Worm (Caenorhabditis elegans) whole organism, dauer: Measurements from ENCODE around the gene ran-3.

Experiments
- unc-62 ChIP-seq: sonication (generic microtip); optimal IDR thresholded peaks from 2 replicates; lab custom pipeline; 2017; ENCODE audit warnings: missing biosample characterization, missing genetic modification reagents, missing genetic modification characterization

ran-3 gene

DNA sequence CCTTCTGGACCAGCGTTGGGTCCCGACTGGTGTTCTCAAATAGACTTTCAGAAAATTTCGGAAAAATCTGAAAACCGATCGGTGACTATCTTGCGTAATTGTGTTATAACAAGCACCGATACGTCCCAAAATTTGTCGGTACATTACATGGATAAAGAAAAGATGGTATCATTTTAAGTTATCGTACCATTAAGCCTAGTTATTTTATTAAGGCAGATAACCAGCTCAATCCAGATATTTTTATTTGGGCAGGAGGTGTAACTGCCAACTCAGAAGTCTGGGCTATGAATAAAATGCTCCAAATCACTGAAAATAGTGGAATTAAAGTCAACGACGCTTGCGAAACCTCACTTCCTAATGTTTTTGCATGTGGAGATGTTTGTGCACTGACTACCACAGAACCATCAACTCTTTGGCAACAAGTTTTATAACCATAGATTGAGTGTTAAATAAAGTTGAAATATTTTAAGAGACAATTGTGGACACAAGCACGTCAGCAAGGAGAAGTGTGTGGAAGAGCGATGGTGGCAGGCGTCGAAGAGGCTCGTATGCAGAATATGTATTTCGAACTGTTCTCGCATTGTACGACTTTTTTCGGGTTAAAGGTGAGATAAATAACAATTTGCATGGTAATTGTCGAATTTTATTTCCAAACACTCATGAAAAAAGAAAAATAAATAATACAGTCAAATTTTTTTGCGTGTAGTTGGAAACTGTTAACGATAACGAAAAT is 1.5 kb upstream of the ran-3 start:
- no peak for TF ChIP-seq unc-62 (GFP tag; lab: Kevin White, UChicago)

DNA sequence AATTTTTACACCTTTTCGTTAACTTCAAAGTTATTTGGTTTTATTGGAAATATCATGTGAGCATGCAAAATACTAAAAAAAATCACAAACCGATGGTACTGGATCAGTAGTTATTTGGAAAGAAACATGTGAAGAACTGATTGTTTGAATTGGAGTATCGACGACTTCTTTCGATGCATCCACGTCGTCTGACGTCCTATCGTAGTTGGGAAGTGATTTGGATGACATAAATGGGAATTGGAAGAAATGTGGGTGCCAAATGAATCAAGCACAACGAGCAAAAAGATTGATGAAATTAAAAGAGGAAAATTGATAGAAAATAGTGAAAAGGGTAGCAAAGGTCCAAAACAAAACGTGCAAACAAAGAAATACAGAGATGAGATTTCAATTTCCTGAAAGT is 3.6 kb downstream of the ran-3 start, which contains the start of gene shw-1:
Gene shw-1, minus strand, starts transcription at position 228 of the 400 bp plus-strand sequence.
- TF ChIP-seq unc-62 (GFP tag; lab: Kevin White, UChicago), result no peak

DNA sequence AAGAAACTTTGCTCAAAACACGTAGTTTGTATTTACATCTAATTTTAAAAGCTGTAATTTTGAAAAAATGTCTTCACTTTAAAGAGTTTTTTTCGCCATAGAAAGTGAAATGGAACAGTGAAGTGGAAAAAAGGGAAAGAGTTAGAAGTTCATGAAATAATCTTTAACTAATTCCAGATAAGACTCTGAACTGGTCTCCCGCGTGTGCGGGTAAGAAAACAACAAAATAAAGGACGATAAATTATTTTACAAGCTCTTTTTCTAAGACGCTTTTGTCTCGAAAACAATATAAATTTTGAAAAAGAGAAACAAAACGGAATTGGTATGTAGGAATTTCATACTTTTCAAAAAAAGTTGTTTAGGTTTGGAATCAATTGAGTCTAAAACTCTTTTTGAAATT is 8.2 kb downstream of the ran-3 start:
- no peak for TF ChIP-seq unc-62 (GFP tag; lab: Kevin White, UChicago)

DNA sequence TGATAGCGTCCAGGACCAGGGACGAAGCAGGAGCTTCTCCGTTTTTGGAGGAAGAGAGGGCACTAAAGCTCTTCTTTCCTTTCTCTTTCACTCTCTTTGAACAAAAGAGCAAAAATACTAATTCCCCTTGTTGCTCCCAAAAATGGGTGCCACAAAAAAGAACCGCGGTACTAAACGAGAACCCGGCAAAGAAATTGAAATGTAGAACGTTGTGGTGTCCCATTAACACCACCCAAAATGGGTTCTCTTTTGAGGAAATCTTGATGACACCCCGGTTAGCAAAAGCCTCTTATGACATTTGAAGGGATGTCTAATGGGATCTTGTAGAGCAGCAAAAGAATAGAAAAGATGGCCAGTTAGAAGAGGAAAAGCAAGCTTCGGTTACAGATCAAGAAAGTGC is 10.1 kb downstream of the ran-3 start:
- no peak for TF ChIP-seq unc-62 (GFP tag; lab: Kevin White, UChicago)

DNA sequence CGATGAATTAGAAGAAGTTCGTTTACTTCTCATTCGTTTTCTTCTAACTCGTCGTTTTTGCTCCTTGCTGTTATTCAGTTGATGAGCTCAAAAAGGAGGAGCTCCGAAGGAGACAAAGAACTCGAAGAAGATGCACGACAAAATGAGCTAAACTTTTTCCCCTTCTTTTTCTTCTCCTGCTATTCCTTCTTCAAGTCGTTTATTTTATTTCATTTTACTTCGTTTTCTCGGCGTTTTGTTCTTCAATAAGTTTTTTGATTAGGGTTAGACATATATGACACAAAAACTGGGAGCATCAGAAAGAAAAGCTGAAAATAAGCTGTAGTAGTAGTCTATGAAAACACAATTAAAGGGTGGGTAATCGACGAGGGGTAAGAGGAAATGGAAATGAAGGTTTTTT is 12.8 kb downstream of the ran-3 start:
- TF ChIP-seq unc-62 (GFP tag; lab: Kevin White, UChicago), result no peak

DNA sequence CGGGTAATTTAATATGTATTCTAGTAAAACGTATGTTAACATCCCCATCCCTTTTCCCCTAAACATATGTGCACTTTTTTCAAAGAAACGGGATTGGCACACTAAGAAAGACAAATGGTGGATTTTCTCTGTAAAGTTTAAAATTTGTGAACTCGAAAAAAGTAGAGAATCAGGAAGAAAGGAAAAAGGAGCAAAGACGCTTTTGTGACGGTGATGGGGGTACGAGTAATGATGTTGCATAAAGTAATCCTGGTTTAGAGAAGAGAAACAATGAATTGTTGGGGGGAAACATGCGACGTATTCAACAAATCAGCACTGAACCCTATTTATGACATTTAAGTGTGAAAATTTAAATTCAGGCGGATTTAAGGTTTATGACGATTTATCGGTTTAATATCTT is 13.4 kb downstream of the ran-3 start:
- TF ChIP-seq unc-62 (GFP tag; lab: Kevin White, UChicago), result no peak

DNA sequence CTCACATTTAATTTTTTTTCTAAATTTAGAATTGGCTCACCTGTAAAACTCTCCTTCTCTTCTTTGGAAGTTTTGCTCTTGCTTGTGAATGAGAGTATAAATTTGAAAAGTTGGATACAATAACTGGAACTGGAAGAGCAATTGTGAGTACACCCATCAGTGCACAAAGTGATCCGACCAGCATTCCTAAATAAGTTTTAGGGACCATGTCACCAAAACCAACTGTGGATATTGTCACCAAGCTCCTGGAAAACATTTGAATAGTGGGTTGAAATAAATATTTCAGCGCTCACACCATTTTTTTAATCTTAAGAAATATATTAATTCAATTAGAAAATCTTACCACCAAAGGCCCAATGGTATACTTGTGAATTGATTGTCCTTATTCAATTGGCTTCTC is 16.5 kb downstream of the ran-3 start:
- TF ChIP-seq unc-62 (GFP tag; lab: Kevin White, UChicago), result no peak

DNA sequence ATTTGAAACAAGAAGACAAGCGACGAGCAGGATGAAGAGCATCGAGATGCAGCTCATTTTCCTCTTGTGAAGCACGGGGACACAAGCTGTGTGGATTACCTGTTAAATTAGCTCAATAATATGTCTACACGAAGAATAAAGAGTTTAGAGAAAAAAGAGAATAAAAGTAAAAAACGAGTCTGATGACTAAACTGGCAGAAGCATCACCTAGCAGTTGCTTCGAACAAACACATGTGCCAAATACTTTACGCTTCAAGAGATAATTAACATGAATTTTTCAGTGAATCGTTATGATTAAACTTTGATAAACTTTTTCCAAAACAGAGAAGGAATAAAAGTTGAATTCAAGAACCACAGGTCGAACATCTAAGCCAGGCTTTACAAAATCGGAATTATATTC is 29.6 kb downstream of the ran-3 start, which contains the start of gene nlp-55:
Gene nlp-55, minus strand, starts transcription at position 101 of the 400 bp plus-strand sequence.
- TF ChIP-seq unc-62 (GFP tag; lab: Kevin White, UChicago), result no peak

DNA sequence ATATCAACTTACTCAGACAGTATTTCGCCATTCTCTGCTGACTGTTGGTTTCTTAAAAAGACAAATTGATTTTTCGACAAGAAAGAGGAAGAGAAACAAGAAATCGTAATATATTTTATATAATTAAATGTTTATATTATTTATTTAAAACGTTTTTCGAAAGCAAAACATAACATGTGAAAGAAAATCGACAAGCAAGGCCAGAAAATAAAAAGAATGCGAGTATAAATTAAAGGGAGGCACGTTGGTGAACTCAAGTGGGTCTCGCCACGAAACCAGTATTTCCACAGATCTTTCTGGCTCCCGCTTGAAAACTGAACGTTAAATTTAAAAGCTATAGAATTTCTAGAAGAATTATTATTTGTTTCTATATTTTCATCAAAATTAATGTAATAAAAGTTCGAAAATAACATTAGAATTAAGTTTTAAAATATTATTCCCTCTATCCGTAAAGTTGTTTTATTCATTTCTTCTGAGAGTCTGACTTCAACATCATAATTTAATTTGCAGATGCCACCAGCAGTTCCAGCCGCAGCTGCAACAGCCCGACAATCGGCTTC is 41.6 kb downstream of the ran-3 start, which contains the start of the genes nst-1 and cct-4:
Gene nst-1, minus strand, starts transcription at position 51 of the 560 bp plus-strand sequence.
Gene cct-4, plus strand, starts transcription at position 510 of the 560 bp plus-strand sequence.
- TF ChIP-seq unc-62 (GFP tag; lab: Kevin White, UChicago), result no peak

DNA sequence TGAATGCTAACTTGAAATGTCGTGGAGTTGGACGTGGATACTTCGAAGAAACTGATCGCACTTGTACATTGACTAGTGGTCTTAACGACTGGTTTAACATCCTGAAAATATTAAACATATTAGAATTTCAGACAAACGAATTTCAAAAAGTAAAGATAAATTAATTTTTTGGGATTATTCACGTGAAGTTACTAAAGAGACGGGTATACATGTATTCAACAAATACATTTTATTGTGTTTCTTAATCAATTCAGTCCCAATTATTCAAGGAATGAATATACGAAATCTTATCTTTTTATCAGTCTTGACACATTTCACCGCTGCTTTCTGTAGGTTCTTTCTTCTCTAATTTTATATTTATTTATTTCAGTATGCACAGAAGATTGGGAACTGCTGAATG is 46.4 kb downstream of the ran-3 start, which contains the start of the genes mrpl-10 and clec-142:
Gene mrpl-10, minus strand, starts transcription at position 101 of the 400 bp plus-strand sequence.
Gene clec-142, plus strand, starts transcription at position 264 of the 400 bp plus-strand sequence.
- no peak for TF ChIP-seq unc-62 (GFP tag; lab: Kevin White, UChicago)

DNA sequence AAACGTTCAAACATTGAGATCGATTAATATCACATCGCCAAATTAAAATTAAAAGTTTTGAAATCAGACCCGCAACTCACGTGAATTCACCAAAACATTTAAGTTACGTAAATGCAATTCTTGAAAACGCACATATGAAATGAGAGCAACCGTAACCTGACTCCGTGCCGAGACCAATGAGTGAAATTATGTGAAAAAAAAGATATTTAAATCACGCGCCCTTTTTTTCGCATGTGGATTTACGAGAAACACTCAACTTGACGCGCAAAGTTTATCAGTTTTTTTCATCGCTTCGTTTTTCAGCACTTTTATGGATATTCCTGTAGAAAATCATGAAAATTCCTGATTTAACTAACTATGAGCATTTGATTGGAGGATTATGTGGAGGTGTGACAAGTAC is 48.8 kb downstream of the ran-3 start, which contains the start of the genes gei-14 and slc-25A32:
Gene gei-14, minus strand, starts transcription at position 175 of the 400 bp plus-strand sequence.
Gene slc-25A32, plus strand, starts transcription at position 242 of the 400 bp plus-strand sequence.
- TF ChIP-seq unc-62 (GFP tag; lab: Kevin White, UChicago), result no peak

DNA sequence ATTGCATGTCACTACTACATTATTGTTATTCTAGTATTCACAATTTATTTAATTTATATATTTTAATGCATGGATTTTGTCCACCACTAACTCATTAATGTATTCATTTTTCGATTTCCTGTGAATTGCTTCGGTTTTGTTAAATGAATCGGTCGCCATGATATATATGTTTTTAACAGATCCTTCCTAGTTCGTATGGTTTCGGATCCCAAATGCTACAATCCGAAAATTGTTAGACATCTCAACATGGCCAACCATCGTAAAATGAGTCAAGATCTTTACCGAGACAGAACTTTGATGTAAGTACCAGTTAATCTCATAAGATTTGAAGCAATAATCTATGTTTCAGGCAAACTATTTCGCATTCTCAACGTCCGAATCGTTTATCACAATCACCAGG is 51.8 kb downstream of the ran-3 start:
- TF ChIP-seq unc-62 (GFP tag; lab: Kevin White, UChicago), result no peak
